Fruit fly (Drosophila melanogaster) whole organism, pupa: Measurements from ENCODE around the gene CG18754.

Experiments used
- CG10348 ChIP-seq: fragments of 200-800 bp; sonication (Bioruptor generic); IDR thresholded peaks from 2 replicates; pipeline ENCODE4 v1.3.6; 2022; ENCODE audit warnings: missing biosample characterization, missing genetic modification characterization
- CG12605 ChIP-seq: fragments of 200-800 bp; sonication (Bioruptor generic); IDR thresholded peaks from 2 replicates; pipeline ENCODE4 v1.3.6; 2022; ENCODE audit warnings: missing biosample characterization, missing genetic modification characterization
- CG13204 ChIP-seq: fragments of 200-800 bp; sonication (Bioruptor generic); optimal IDR thresholded peaks from 2 replicates; lab custom pipeline; 2018; ENCODE audit warnings: missing biosample characterization, mild to moderate bottlenecking, missing genetic modification characterization, moderate library complexity
- CG17806 ChIP-seq: fragments of 200-800 bp; sonication (Bioruptor generic); optimal IDR thresholded peaks from 2 replicates; lab custom pipeline; 2018; ENCODE audit warnings: missing biosample characterization, mild to moderate bottlenecking, missing genetic modification characterization, moderate library complexity
- CG32121 ChIP-seq: fragments of 200-800 bp; sonication (Bioruptor generic); IDR thresholded peaks from 2 replicates; pipeline ENCODE4 v1.3.6; 2022; ENCODE audit warnings: missing biosample characterization, missing genetic modification characterization
- CG4496 ChIP-seq: fragments of 200-800 bp; sonication (Bioruptor generic); IDR thresholded peaks from 3 replicates; pipeline ENCODE4 v1.3.6; 2022; ENCODE audit warnings: missing biosample characterization, missing genetic modification characterization
- D1 ChIP-seq: fragments of 200-800 bp; sonication (Bioruptor generic); optimal IDR thresholded peaks from 2 replicates; lab custom pipeline; 2018; ENCODE audit warnings: missing biosample characterization, mild to moderate bottlenecking, missing genetic modification characterization, moderate library complexity
- Ets98B ChIP-seq: fragments of 200-800 bp; sonication (Bioruptor generic); IDR thresholded peaks from 2 replicates; pipeline ENCODE4 v1.3.6; 2022; ENCODE audit warnings: missing biosample characterization, missing genetic modification characterization
- Pif1A ChIP-seq: fragments of 200-800 bp; sonication (Bioruptor generic); optimal IDR thresholded peaks from 3 replicates; lab custom pipeline; 2016; ENCODE audit warnings: missing biosample characterization, missing genetic modification characterization
- Pif1B ChIP-seq: fragments of 200-800 bp; sonication (Bioruptor generic); optimal IDR thresholded peaks from 3 replicates; lab custom pipeline; 2016; ENCODE audit warnings: missing biosample characterization, missing genetic modification characterization

DNA sequence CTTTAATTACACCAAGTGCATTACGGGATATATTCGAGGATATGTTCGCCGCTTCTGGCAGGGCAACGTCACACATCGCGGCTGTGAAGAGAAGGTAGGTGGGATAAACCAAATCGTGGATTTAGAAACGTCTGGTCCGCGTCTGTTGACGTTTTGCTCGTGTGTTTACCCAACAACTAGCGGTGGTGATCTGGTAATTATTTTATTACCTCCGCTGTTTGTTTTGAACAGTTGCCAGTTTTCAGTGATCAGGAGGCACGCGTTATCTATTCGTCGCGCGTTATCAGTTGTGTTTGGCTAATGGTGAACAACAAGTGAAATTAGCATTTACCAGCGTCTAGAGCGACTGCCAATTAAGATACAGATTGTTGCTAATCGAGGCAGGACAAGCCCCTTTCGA, 45.2 kb downstream of the CG18754 start:
- no peak for TF ChIP-seq Pif1B (GFP tag; lab: Kevin White, UChicago)
- TF ChIP-seq CG4496 (GFP tag; lab: Robert Waterston, UW): no peak
- no peak for TF ChIP-seq CG10348 (GFP tag; lab: Robert Waterston, UW)
- TF ChIP-seq CG13204: no peak
- no peak for TF ChIP-seq CG17806
- TF ChIP-seq CG12605 (GFP tag; lab: Robert Waterston, UW): no peak
- TF ChIP-seq Ets98B: no peak
- no peak for TF ChIP-seq D1
- TF ChIP-seq CG32121: no peak
- TF ChIP-seq Pif1A (GFP tag; lab: Kevin White, UChicago): no peak
